Fruit fly (Drosophila melanogaster): ENCODE data around the gene Golgin104.

DNA sequence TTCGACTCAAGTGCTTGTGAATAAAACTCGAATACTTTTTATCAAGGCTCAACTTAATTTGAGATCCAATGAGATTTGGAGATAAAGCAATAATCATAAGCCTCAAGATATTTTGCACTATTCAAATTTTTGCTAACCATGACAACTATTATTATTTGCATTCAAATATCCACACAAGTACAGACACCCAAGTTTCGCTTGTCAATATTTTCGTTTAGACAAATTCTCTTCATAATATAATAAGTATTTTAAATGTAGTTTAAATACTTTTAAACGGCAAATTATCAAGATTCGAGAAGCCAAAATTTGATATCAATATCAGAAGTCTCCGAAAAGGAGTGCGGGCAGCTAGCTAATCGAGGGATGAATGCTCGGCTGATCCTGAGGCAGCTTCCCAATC, 22.3 kb downstream of the Golgin104 start, which contains the start of gene CG33061:
- TF ChIP-seq Sin3A (optimal IDR thresholded peaks at IDR 0.05) (no peak), psq (optimal IDR thresholded peaks at IDR 0.05) (no peak)

Measured in Kc167 (cell line).